Fruit fly (Drosophila melanogaster) whole organism, wandering third instar larva: ENCODE results near the gene Cdc5.

Experiments used
- Abd-B ChIP-seq: fragments of >200 bp; optimal IDR thresholded peaks from 2 replicates; lab custom pipeline; 2017; ENCODE audit warnings: missing biosample characterization, missing genetic modification characterization
- CG32264 ChIP-seq: fragments of 200-800 bp; sonication (Bioruptor generic); optimal IDR thresholded peaks from 2 replicates; lab custom pipeline; 2016; ENCODE audit warnings: missing biosample characterization, missing genetic modification characterization
- Dfd ChIP-seq: fragments of >200 bp; optimal IDR thresholded peaks from 2 replicates; lab custom pipeline; 2017; ENCODE audit warnings: missing biosample characterization, missing genetic modification characterization
- Dif ChIP-seq: fragments of 200-275, 200-300 bp; sonication (Bioruptor generic); optimal IDR thresholded peaks from 2 replicates; lab custom pipeline; 2018; ENCODE audit warnings: missing biosample characterization, missing genetic modification characterization; ENCODE audit not compliant: partially characterized antibody
- GATAd ChIP-seq: sonication (Bioruptor generic); optimal IDR thresholded peaks from 2 replicates; lab custom pipeline; 2016; ENCODE audit warnings: missing biosample characterization, missing genetic modification characterization
- HLH106 ChIP-seq: fragments of 200-800 bp; optimal IDR thresholded peaks from 3 replicates; lab custom pipeline; 2019; ENCODE audit warnings: missing biosample characterization, mild to moderate bottlenecking, missing genetic modification characterization, moderate library complexity
- Hnf4 ChIP-seq: fragments of 200-800 bp; sonication (Bioruptor generic); optimal IDR thresholded peaks from 2 replicates; lab custom pipeline; 2016; ENCODE audit warnings: missing biosample characterization, mild to moderate bottlenecking, missing genetic modification characterization
- Hr78 ChIP-seq: fragments of >200 bp; optimal IDR thresholded peaks from 2 replicates; lab custom pipeline; 2017; ENCODE audit warnings: missing biosample characterization, missing genetic modification characterization
- Hr83 ChIP-seq: fragments of 200-300 bp; sonication (Bioruptor generic); optimal IDR thresholded peaks from 2 replicates; lab custom pipeline; 2016; ENCODE audit warnings: missing biosample characterization, mild to moderate bottlenecking, missing genetic modification characterization, moderate library complexity; ENCODE audit not compliant: poor library complexity, severe bottlenecking
- Jra ChIP-seq: sonication (Bioruptor generic); optimal IDR thresholded peaks from 2 replicates; lab custom pipeline; 2016; ENCODE audit warnings: missing biosample characterization, missing genetic modification characterization
- Mio ChIP-seq: sonication (Bioruptor generic); optimal IDR thresholded peaks from 2 replicates; lab custom pipeline; 2016; ENCODE audit warnings: missing biosample characterization, missing genetic modification characterization
- Myc ChIP-seq: fragments of >200 bp; optimal IDR thresholded peaks from 2 replicates; lab custom pipeline; 2017
- Rel ChIP-seq, 2 experiments: fragments of 200-800 bp; sonication (Bioruptor generic) in 1 of 2; optimal IDR thresholded peaks; 2 replicates in 1 of 2; 3 replicates in 1 of 2; lab custom pipeline; 2016 to 2019; ENCODE audit warnings: mild to moderate bottlenecking in 2 of 2, missing biosample characterization in 2 of 2, missing genetic modification characterization in 2 of 2, moderate library complexity in 1 of 2
- Vsx2 ChIP-seq: fragments of 200-300, 225-300 bp; sonication (Bioruptor generic); optimal IDR thresholded peaks from 2 replicates; lab custom pipeline; 2018; ENCODE audit warnings: missing biosample characterization, missing genetic modification characterization; ENCODE audit not compliant: partially characterized antibody
- br ChIP-seq: fragments of 200-800 bp; sonication (Bioruptor generic); optimal IDR thresholded peaks from 2 replicates; lab custom pipeline; 2016; ENCODE audit warnings: missing biosample characterization, missing genetic modification characterization
- brk ChIP-seq: fragments of 200-800 bp; sonication (Bioruptor generic); optimal IDR thresholded peaks from 2 replicates; lab custom pipeline; 2016; ENCODE audit warnings: missing biosample characterization, mild to moderate bottlenecking, missing genetic modification characterization
- dl ChIP-seq, 2 experiments: fragments of 175-275, 200-275 bp in 1 of 2; fragments of 200-275 bp in 1 of 2; sonication (Bioruptor generic); optimal IDR thresholded peaks; lab custom pipeline; 2018; ENCODE audit warnings: mild to moderate bottlenecking in 2 of 2, missing biosample characterization in 2 of 2, missing genetic modification characterization in 2 of 2, moderate library complexity in 2 of 2; ENCODE audit not compliant: partially characterized antibody in 2 of 2, insufficient read depth in 1 of 2
- dmrt93B ChIP-seq: fragments of 200-800 bp; sonication (Bioruptor generic); optimal IDR thresholded peaks from 2 replicates; lab custom pipeline; 2018; ENCODE audit warnings: missing biosample characterization, mild to moderate bottlenecking, missing genetic modification characterization
- dsf ChIP-seq: sonication (Bioruptor generic); optimal IDR thresholded peaks from 2 replicates; lab custom pipeline; 2016; ENCODE audit warnings: missing biosample characterization, missing genetic modification characterization, borderline replicate concordance
- ey ChIP-seq: fragments of 200-800 bp; sonication (Bioruptor generic); optimal IDR thresholded peaks from 2 replicates; lab custom pipeline; 2016; ENCODE audit warnings: missing biosample characterization, missing genetic modification characterization
- foxo ChIP-seq, 2 experiments: fragments of 200-800 bp; sonication (Bioruptor generic); optimal IDR thresholded peaks; 2 replicates in 1 of 2; 3 replicates in 1 of 2; lab custom pipeline; 2016 to 2017; ENCODE audit warnings: missing biosample characterization in 2 of 2, missing genetic modification characterization in 2 of 2
- fru ChIP-seq: fragments of 200-800 bp; sonication (Bioruptor generic); optimal IDR thresholded peaks from 3 replicates; lab custom pipeline; 2016; ENCODE audit warnings: missing biosample characterization, mild to moderate bottlenecking, missing genetic modification characterization
- h ChIP-seq: fragments of 200-800 bp; sonication (Bioruptor generic); optimal IDR thresholded peaks from 3 replicates; lab custom pipeline; 2016; ENCODE audit warnings: missing biosample characterization, mild to moderate bottlenecking, missing genetic modification characterization
- jim ChIP-seq: fragments of 175-275, 200-325 bp; sonication (Bioruptor generic); optimal IDR thresholded peaks from 2 replicates; lab custom pipeline; 2016; ENCODE audit warnings: missing biosample characterization, mild to moderate bottlenecking, missing genetic modification characterization
- pan ChIP-seq: fragments of >200 bp; optimal IDR thresholded peaks from 2 replicates; lab custom pipeline; 2017
- psq ChIP-seq: fragments of 200-800 bp; sonication (Bioruptor generic); optimal IDR thresholded peaks from 3 replicates; lab custom pipeline; 2017; ENCODE audit warnings: missing biosample characterization, mild to moderate bottlenecking, missing genetic modification characterization, moderate library complexity
- rgr ChIP-seq: fragments of 200-800 bp; sonication (Bioruptor generic); optimal IDR thresholded peaks from 3 replicates; lab custom pipeline; 2016; ENCODE audit warnings: missing biosample characterization, mild to moderate bottlenecking, missing genetic modification characterization
- sage ChIP-seq: fragments of 200-800 bp; sonication (Bioruptor generic); optimal IDR thresholded peaks from 2 replicates; lab custom pipeline; 2016; ENCODE audit warnings: missing biosample characterization, mild to moderate bottlenecking, missing genetic modification characterization
- sv ChIP-seq: fragments of 200-800 bp; sonication (Bioruptor generic); optimal IDR thresholded peaks from 3 replicates; lab custom pipeline; 2016; ENCODE audit warnings: missing biosample characterization, missing genetic modification characterization
- tai ChIP-seq: sonication (Bioruptor generic); optimal IDR thresholded peaks from 2 replicates; lab custom pipeline; 2016; ENCODE audit warnings: missing biosample characterization, missing genetic modification characterization
- usp ChIP-seq: fragments of >200 bp; optimal IDR thresholded peaks from 2 replicates; lab custom pipeline; 2017; ENCODE audit warnings: missing biosample characterization, missing genetic modification characterization
- woc ChIP-seq: sonication (Bioruptor generic); optimal IDR thresholded peaks from 2 replicates; lab custom pipeline; 2016; ENCODE audit warnings: missing biosample characterization, mild to moderate bottlenecking, missing genetic modification characterization

Gene Cdc5

dm6 chr3L:319145-320009 is 41.8 kb downstream of the Cdc5 start, which contains the start of gene fwd (continued):
- TF ChIP-seq pan (lab: Kevin White, UChicago) = no peak
- no peak for TF ChIP-seq woc (GFP tag; lab: Kevin White, UChicago)
- peak; percentile 30 for TF ChIP-seq Jra
- TF ChIP-seq br (GFP tag; lab: Kevin White, UChicago) = no peak
- TF ChIP-seq Rel (GFP tag; optimal IDR thresholded peaks at IDR 0.05; lab: Kevin White, UChicago) = peak; percentile 31
- TF ChIP-seq Rel (tag; optimal IDR thresholded peaks at IDR 0.05; lab: Kevin White, UChicago) = peak; percentile 34

- TF ChIP-seq Abd-B (GFP tag; lab: Kevin White, UChicago) (no peak), woc (GFP tag; lab: Kevin White, UChicago) (no peak), jim (GFP tag; lab: Kevin White, UChicago) (no peak), HLH106 (tag; lab: Kevin White, UChicago) (no peak), dmrt93B (GFP tag; lab: Kevin White, UChicago) (no peak), ey (no peak), tai (no peak), brk (GFP tag; lab: Kevin White, UChicago) (no peak), Hr78 (GFP tag; lab: Kevin White, UChicago) (no peak), Mio (GFP tag; lab: Kevin White, UChicago) (no peak), h (GFP tag; lab: Kevin White, UChicago) (no peak), CG32264 (no peak), Vsx2 (GFP tag; lab: Kevin White, UChicago) (no peak), rgr (no peak), Hnf4 (no peak), foxo (GFP tag; optimal IDR thresholded peaks at IDR 0.05; lab: Kevin White, UChicago) (no peak), fru (GFP tag; lab: Kevin White, UChicago) (no peak), GATAd (no peak), Myc (lab: Kevin White, UChicago) (no peak), psq (GFP tag; lab: Kevin White, UChicago) (no peak)
These were observed 44.4 kb downstream of the Cdc5 start, which contains the start of gene ddbt for dm6 chr3L:316784-317183. ddbt (plus strand) TSS chr3L:317084.

- no peak for TF ChIP-seq Abd-B (GFP tag; lab: Kevin White, UChicago)
- no peak for TF ChIP-seq Dfd (GFP tag; lab: Kevin White, UChicago)
- no peak for TF ChIP-seq fru (GFP tag; lab: Kevin White, UChicago)
- no peak for TF ChIP-seq tai
- no peak for TF ChIP-seq pan (lab: Kevin White, UChicago)
- no peak for TF ChIP-seq sage
- no peak for TF ChIP-seq ey
- TF ChIP-seq Hnf4 = no peak
- TF ChIP-seq Hr83 (GFP tag; lab: Kevin White, UChicago) = no peak
- TF ChIP-seq Vsx2 (GFP tag; lab: Kevin White, UChicago) = no peak
- TF ChIP-seq Myc (lab: Kevin White, UChicago) = no peak
- TF ChIP-seq sv (GFP tag; lab: Kevin White, UChicago) = no peak
These were observed 46.0 kb downstream of the Cdc5 start for dm6 chr3L:315140-315539.

dm6 chr3L:312323-312722 is 48.9 kb downstream of the Cdc5 start:
- TF ChIP-seq Mio (GFP tag; lab: Kevin White, UChicago) = no peak
- no peak for TF ChIP-seq psq (GFP tag; lab: Kevin White, UChicago)
- no peak for TF ChIP-seq usp (GFP tag; lab: Kevin White, UChicago)
- TF ChIP-seq Hr83 (GFP tag; lab: Kevin White, UChicago) = no peak
- no peak for TF ChIP-seq h (GFP tag; lab: Kevin White, UChicago)
- TF ChIP-seq tai = no peak
- no peak for TF ChIP-seq pan (lab: Kevin White, UChicago)
- no peak for TF ChIP-seq dl (GFP tag; optimal IDR thresholded peaks at IDR 0.05; lab: Kevin White, UChicago; ENCODE audit: insufficient read depth in 1 of 2, partially characterized antibody in 2 of 2)
- no peak for TF ChIP-seq Dif (GFP tag; lab: Kevin White, UChicago)
- TF ChIP-seq dsf = no peak
- no peak for TF ChIP-seq GATAd
- TF ChIP-seq, all 38 proteins: peak for 0
